Worm (Caenorhabditis elegans): Measurements from ENCODE around the gene egl-44.

egl-44 gene

ce11 chrII:5911939-5912523 is 16.6 kb upstream of the egl-44 start:
- TF ChIP-seq nhr-10 (tag; optimal IDR thresholded peaks at IDR 0.05) (no peak), dve-1 (tag; optimal IDR thresholded peaks at IDR 0.05; ENCODE audit: insufficient read depth) (peak; percentile 88), daf-16 (GFP tag; optimal IDR thresholded peaks at IDR 0.05) (peak in 1 of 2 experiments; percentile 16), daf-16 (tag; optimal IDR thresholded peaks at IDR 0.05) (peak; percentile 92), nhr-6 (tag; optimal IDR thresholded peaks at IDR 0.05) (peak; percentile 47), skn-1 (tag; optimal IDR thresholded peaks at IDR 0.05) (no peak), hlh-11 (tag; optimal IDR thresholded peaks at IDR 0.05) (peak; percentile 85), zip-2 (tag; optimal IDR thresholded peaks at IDR 0.05) (no peak), hlh-30 (tag; optimal IDR thresholded peaks at IDR 0.05; ENCODE audit: insufficient read depth) (peak; percentile 18), tra-1 (GFP tag; IDR thresholded peaks at IDR 0.05) (0 out of 2 replicates have a peak, but pooled peaks have one; percentile 55), vab-7 (GFP tag; IDR thresholded peaks at IDR 0.05) (no peak), daf-8 (GFP tag; IDR thresholded peaks at IDR 0.05) (no peak), fos-1 (tag; optimal IDR thresholded peaks at IDR 0.05) (no peak), mxl-3 (GFP tag; optimal IDR thresholded peaks at IDR 0.05) (peak; percentile 64), F10B5.3 (tag; optimal IDR thresholded peaks at IDR 0.05) (no peak), T20F7.1 (GFP tag; optimal IDR thresholded peaks at IDR 0.05) (peak; percentile 56), pqm-1 (tag; optimal IDR thresholded peaks at IDR 0.05) (peak; percentile 89), lsy-2 (tag; optimal IDR thresholded peaks at IDR 0.05) (peak in 1 of 2 experiments; percentile 45), lin-1 (GFP tag; IDR thresholded peaks at IDR 0.05) (peak; percentile 34; the same call in 1 of the 2 replicates), mxl-2 (GFP tag; conservative IDR thresholded peaks at IDR 0.05) (no peak), F26F4.8 (GFP tag; conservative IDR thresholded peaks at IDR 0.05) (no peak), rbr-2 (tag; optimal IDR thresholded peaks at IDR 0.05) (no peak), nhr-77 (tag; optimal IDR thresholded peaks at IDR 0.05) (peak; percentile 78), mes-2 (tag; optimal IDR thresholded peaks at IDR 0.05; ENCODE audit: poor library complexity, severe bottlenecking) (peak; percentile 29), dmd-6 (GFP tag; IDR thresholded peaks at IDR 0.05) (peak; percentile 90), mdl-1 (tag; optimal IDR thresholded peaks at IDR 0.05) (peak in 1 of 2 experiments; percentile 46), unc-62 (GFP tag; optimal IDR thresholded peaks at IDR 0.05 in 1 of 2) (peak in 1 of 2 experiments; percentile 86), unc-62 (tag; optimal IDR thresholded peaks at IDR 0.05) (no peak), hif-1 (tag; optimal IDR thresholded peaks at IDR 0.05) (peak in 1 of 2 experiments; percentile 6), nhr-28 (tag; optimal IDR thresholded peaks at IDR 0.05) (peak; percentile 93), ztf-11 (tag; optimal IDR thresholded peaks at IDR 0.05) (no peak), lin-13 (GFP tag; optimal IDR thresholded peaks at IDR 0.05) (peak; percentile 14), nhr-48 (tag; optimal IDR thresholded peaks at IDR 0.05) (peak; percentile 36), aha-1 (tag) (peak; percentile 83)

ce11 chrII:5913897-5914296 is 14.7 kb upstream of the egl-44 start:
- peak; percentile 83 for TF ChIP-seq nhr-28 (tag; optimal IDR thresholded peaks at IDR 0.05)
- no peak for TF ChIP-seq zag-1 (tag; optimal IDR thresholded peaks at IDR 0.05)
- TF ChIP-seq jun-1 (tag; optimal IDR thresholded peaks at IDR 0.05): no peak
- peak; percentile 43 for TF ChIP-seq nhr-77 (tag; optimal IDR thresholded peaks at IDR 0.05)
- no peak for TF ChIP-seq lsy-2 (tag; optimal IDR thresholded peaks at IDR 0.05)
- TF ChIP-seq mxl-3 (GFP tag; optimal IDR thresholded peaks at IDR 0.05): no peak
- no peak for TF ChIP-seq lin-38 (GFP tag; IDR thresholded peaks at IDR 0.05)
- TF ChIP-seq egl-27 (tag; optimal IDR thresholded peaks at IDR 0.05): no peak
- TF ChIP-seq dve-1 (tag; optimal IDR thresholded peaks at IDR 0.05; ENCODE audit: insufficient read depth): peak; percentile 58
- TF ChIP-seq T20F7.1 (GFP tag; optimal IDR thresholded peaks at IDR 0.05): peak; percentile 11
- peak; percentile 11 for TF ChIP-seq pqm-1 (tag; optimal IDR thresholded peaks at IDR 0.05)
- no peak for TF ChIP-seq attf-4 (tag; optimal IDR thresholded peaks at IDR 0.05)
- no peak for TF ChIP-seq Y5F2A.4 (GFP tag; optimal IDR thresholded peaks at IDR 0.05)
- TF ChIP-seq nhr-25 (tag; optimal IDR thresholded peaks at IDR 0.05; ENCODE audit: borderline replicate concordance, insufficient read depth): no peak
- TF ChIP-seq hlh-11 (tag; optimal IDR thresholded peaks at IDR 0.05): peak; percentile 41
- TF ChIP-seq daf-16 (GFP tag; optimal IDR thresholded peaks at IDR 0.05): no peak
- peak; percentile 34 for TF ChIP-seq daf-16 (tag; optimal IDR thresholded peaks at IDR 0.05)
- peak; percentile 36 for TF ChIP-seq mep-1 (tag; optimal IDR thresholded peaks at IDR 0.05)
- TF ChIP-seq tra-1 (GFP tag; IDR thresholded peaks at IDR 0.05): no peak

Data from whole organism, L4 larva.